Fruit fly (Drosophila melanogaster): ENCODE data around the gene Cpr64Ac.

Gene Cpr64Ac

dm6 chr3L:4219291-4220228, 6.8 kb upstream of the Cpr64Ac start (continued):
- TF ChIP-seq CG6254 (GFP tag; optimal IDR thresholded peaks at IDR 0.05) (no peak), lola (GFP tag; optimal IDR thresholded peaks at IDR 0.05) (no peak), CG12391 (tag; optimal IDR thresholded peaks at IDR 0.05) (no peak), tna (GFP tag; IDR thresholded peaks at IDR 0.05; ENCODE audit: partially characterized antibody) (no peak), Blimp-1 (GFP tag; optimal IDR thresholded peaks at IDR 0.05) (no peak), HLH54F (GFP tag; optimal IDR thresholded peaks at IDR 0.05) (no peak), chinmo (GFP tag; IDR thresholded peaks at IDR 0.05; ENCODE audit: partially characterized antibody) (0 out of 4 replicates have a peak, but pooled peaks have one; percentile 67), sim (GFP tag; IDR thresholded peaks at IDR 0.05) (no peak), sd (tag; optimal IDR thresholded peaks at IDR 0.05) (peak; percentile 90), CrebB (tag; optimal IDR thresholded peaks at IDR 0.05) (no peak), ttk (GFP tag; IDR thresholded peaks at IDR 0.05) (no peak), CG17802 (tag; optimal IDR thresholded peaks at IDR 0.05) (no peak), Trl (optimal IDR thresholded peaks at IDR 0.05) (no peak), Trl (GFP tag; optimal IDR thresholded peaks at IDR 0.05) (no peak), Dad (GFP tag; optimal IDR thresholded peaks at IDR 0.05) (no peak), gt (GFP tag; IDR thresholded peaks at IDR 0.05) (no peak), gsb-n (tag; optimal IDR thresholded peaks at IDR 0.05) (no peak), Hr51 (GFP tag; optimal IDR thresholded peaks at IDR 0.05) (no peak), Drgx (GFP tag; IDR thresholded peaks at IDR 0.05) (peak; percentile 28; the same call in 1 of the 2 replicates), CG4730 (GFP tag; IDR thresholded peaks at IDR 0.05) (no peak), E2f1 (GFP tag; IDR thresholded peaks at IDR 0.05) (no peak), CG10543 (GFP tag; optimal IDR thresholded peaks at IDR 0.05) (peak; percentile 70), CG18476 (GFP tag; optimal IDR thresholded peaks at IDR 0.05) (no peak), chm (GFP tag; IDR thresholded peaks at IDR 0.05) (no peak), ATbp (GFP tag; optimal IDR thresholded peaks at IDR 0.05) (peak; percentile 14), Ssrp (tag; optimal IDR thresholded peaks at IDR 0.05) (no peak), grau (tag; optimal IDR thresholded peaks at IDR 0.05) (no peak), hkb (optimal IDR thresholded peaks at IDR 0.05) (no peak), hkb (GFP tag; IDR thresholded peaks at IDR 0.05) (no peak), sug (tag; optimal IDR thresholded peaks at IDR 0.05) (peak; percentile 96), CG17829 (tag; optimal IDR thresholded peaks at IDR 0.05) (no peak), dmrt11E (tag; optimal IDR thresholded peaks at IDR 0.05) (no peak), YL-1 (GFP tag; optimal IDR thresholded peaks at IDR 0.05) (no peak), wor (GFP tag; IDR thresholded peaks at IDR 0.05) (no peak), CG32772 (GFP tag; IDR thresholded peaks at IDR 0.05) (peak; percentile 29; the same call in 1 of the 2 replicates), vnd (GFP tag; IDR thresholded peaks at IDR 0.05; ENCODE audit: partially characterized antibody) (peak; percentile 67), CG11696 (GFP tag; IDR thresholded peaks at IDR 0.05) (no peak), CG6272 (GFP tag; IDR thresholded peaks at IDR 0.05) (no peak), CG11398 (GFP tag; optimal IDR thresholded peaks at IDR 0.05) (no peak), kah (GFP tag; optimal IDR thresholded peaks at IDR 0.05) (no peak), pzg (GFP tag; optimal IDR thresholded peaks at IDR 0.05) (no peak), schlank (tag; optimal IDR thresholded peaks at IDR 0.05) (no peak), nmo (GFP tag; optimal IDR thresholded peaks at IDR 0.05) (no peak), mirr (GFP tag; optimal IDR thresholded peaks at IDR 0.05) (peak; percentile 84), btn (GFP tag; optimal IDR thresholded peaks at IDR 0.05) (no peak), eyg (GFP tag; optimal IDR thresholded peaks at IDR 0.05) (no peak), CG2116 (GFP tag; optimal IDR thresholded peaks at IDR 0.05) (no peak), HHEX (GFP tag; optimal IDR thresholded peaks at IDR 0.05) (no peak), bbx (GFP tag; IDR thresholded peaks at IDR 0.05; ENCODE audit: partially characterized antibody) (no peak)

All from whole organism, embryonic.